Worm (Caenorhabditis elegans) whole organism, L2 larva: Measurements from ENCODE around the gene wdr-83.
A peak's percentile ranks its signal among the peaks of the same experiment; 100 is the strongest.

Source experiments
- C34F6.9 ChIP-seq: fragments of 150-350 bp; optimal IDR thresholded peaks from 2 replicates; lab custom pipeline; 2014; ENCODE audit warnings: missing biosample characterization, missing genetic modification characterization
- F13H6.1 ChIP-seq: sonication (generic microtip); optimal IDR thresholded peaks from 2 replicates; lab custom pipeline; 2016; ENCODE audit warnings: missing genetic modification characterization, missing compliant biosample characterization
- R02D3.7 ChIP-seq: fragments of 150-350 bp; optimal IDR thresholded peaks from 2 replicates; lab custom pipeline; 2014; ENCODE audit warnings: missing biosample characterization, missing genetic modification characterization
- Y55F3AM.14 ChIP-seq: fragments of 200-800 bp; sonication (Bioruptor generic); optimal IDR thresholded peaks from 2 replicates; lab custom pipeline; 2018; ENCODE audit warnings: mild to moderate bottlenecking, missing genetic modification characterization, missing compliant biosample characterization
- ZK546.5 ChIP-seq: sonication (generic microtip); optimal IDR thresholded peaks from 2 replicates; lab custom pipeline; 2017; ENCODE audit warnings: missing biosample characterization, missing genetic modification characterization
- alr-1 ChIP-seq: fragments of 150-350 bp; optimal IDR thresholded peaks from 2 replicates; lab custom pipeline; 2014; ENCODE audit warnings: missing biosample characterization, missing genetic modification characterization
- aly-2 ChIP-seq: fragments of 150-350 bp; optimal IDR thresholded peaks from 2 replicates; lab custom pipeline; 2014; ENCODE audit warnings: missing biosample characterization, missing genetic modification characterization
- ama-1 ChIP-seq: fragments of 150-350 bp; optimal IDR thresholded peaks from 2 replicates; lab custom pipeline; 2018; ENCODE audit warnings: inconsistent platforms
- blmp-1 ChIP-seq: sonication (generic microtip); optimal IDR thresholded peaks from 2 replicates; lab custom pipeline; 2017; ENCODE audit warnings: missing genetic modification characterization, mild to moderate bottlenecking, missing compliant biosample characterization, antibody characterized with exemption, moderate library complexity; ENCODE audit not compliant: insufficient read depth
- ceh-16 ChIP-seq: fragments of 150-350 bp; optimal IDR thresholded peaks from 2 replicates; lab custom pipeline; 2014; ENCODE audit warnings: missing biosample characterization, missing genetic modification characterization
- ceh-82 ChIP-seq: fragments of 150-350 bp; optimal IDR thresholded peaks from 2 replicates; lab custom pipeline; 2014; ENCODE audit warnings: missing biosample characterization, missing genetic modification characterization
- crh-2 ChIP-seq: sonication (generic microtip); optimal IDR thresholded peaks from 2 replicates; lab custom pipeline; 2017; ENCODE audit warnings: missing biosample characterization, missing genetic modification characterization
- dmd-4 ChIP-seq: sonication (generic microtip); optimal IDR thresholded peaks from 2 replicates; lab custom pipeline; 2017; ENCODE audit warnings: missing biosample characterization, missing genetic modification characterization
- egl-27 ChIP-seq: sonication (generic microtip); optimal IDR thresholded peaks from 3 replicates; lab custom pipeline; 2017; ENCODE audit warnings: missing biosample characterization, missing genetic modification reagents, missing genetic modification characterization
- elt-1 ChIP-seq: fragments of 150-350 bp; optimal IDR thresholded peaks from 2 replicates; lab custom pipeline; 2014; ENCODE audit warnings: missing biosample characterization, missing genetic modification characterization
- elt-3 ChIP-seq: sonication (generic microtip); optimal IDR thresholded peaks from 2 replicates; lab custom pipeline; 2017; ENCODE audit warnings: missing biosample characterization, missing genetic modification characterization
- fos-1 ChIP-seq: fragments of 150-350 bp; optimal IDR thresholded peaks from 2 replicates; lab custom pipeline; 2014; ENCODE audit warnings: missing biosample characterization, missing genetic modification characterization
- gmeb-1 ChIP-seq: fragments of 150-350 bp; optimal IDR thresholded peaks from 2 replicates; lab custom pipeline; 2014; ENCODE audit warnings: missing biosample characterization, missing genetic modification characterization
- lin-11 ChIP-seq: fragments of 150-350 bp; sonication (generic microtip); optimal IDR thresholded peaks from 2 replicates; lab custom pipeline; 2014; ENCODE audit warnings: missing biosample characterization, missing genetic modification characterization, inconsistent platforms, mixed read lengths
- lin-13 ChIP-seq: fragments of 150-350 bp; optimal IDR thresholded peaks from 2 replicates; lab custom pipeline; 2014; ENCODE audit warnings: missing biosample characterization, missing genetic modification reagents, missing genetic modification characterization
- lin-39 ChIP-seq: fragments of 150-350 bp; optimal IDR thresholded peaks from 2 replicates; lab custom pipeline; 2014; ENCODE audit warnings: missing biosample characterization, missing genetic modification reagents, missing genetic modification characterization
- lsy-2 ChIP-seq, 2 experiments: fragments of 150-350 bp in 1 of 2; sonication (generic microtip) in 1 of 2; optimal IDR thresholded peaks; 2 replicates each; lab custom pipeline; 2014 to 2017; ENCODE audit warnings: missing biosample characterization in 2 of 2, missing genetic modification characterization in 2 of 2
- mab-5 ChIP-seq: fragments of 150-350 bp; optimal IDR thresholded peaks from 2 replicates; lab custom pipeline; 2014; ENCODE audit warnings: missing biosample characterization, missing genetic modification characterization
- mbf-1 ChIP-seq: sonication (generic microtip); optimal IDR thresholded peaks from 2 replicates; lab custom pipeline; 2017; ENCODE audit warnings: missing biosample characterization, missing genetic modification characterization
- mdl-1 ChIP-seq, 2 experiments: fragments of 150-350 bp in 1 of 2; sonication (generic microtip) in 1 of 2; optimal IDR thresholded peaks; 2 replicates each; lab custom pipeline; 2017; ENCODE audit warnings: missing biosample characterization in 2 of 2, missing genetic modification characterization in 2 of 2
- nhr-10 ChIP-seq: sonication (generic microtip); optimal IDR thresholded peaks from 2 replicates; lab custom pipeline; 2017; ENCODE audit warnings: missing biosample characterization, missing genetic modification characterization
- nhr-11 ChIP-seq: fragments of 150-350 bp; optimal IDR thresholded peaks from 2 replicates; lab custom pipeline; 2014; ENCODE audit warnings: missing biosample characterization, missing genetic modification characterization
- nhr-12 ChIP-seq: fragments of 150-350 bp; optimal IDR thresholded peaks from 2 replicates; lab custom pipeline; 2014; ENCODE audit warnings: missing biosample characterization, missing genetic modification characterization
- nhr-129 ChIP-seq: fragments of 150-350 bp; optimal IDR thresholded peaks from 2 replicates; lab custom pipeline; 2014; ENCODE audit warnings: missing biosample characterization, missing genetic modification characterization
- nhr-21 ChIP-seq: fragments of 150-350 bp; optimal IDR thresholded peaks from 2 replicates; lab custom pipeline; 2014; ENCODE audit warnings: missing biosample characterization, missing genetic modification characterization
- nhr-23 ChIP-seq: fragments of 150-350 bp; optimal IDR thresholded peaks from 2 replicates; lab custom pipeline; 2014; ENCODE audit warnings: missing biosample characterization, missing genetic modification reagents, missing genetic modification characterization
- nhr-237 ChIP-seq: fragments of 150-350 bp; optimal IDR thresholded peaks from 2 replicates; lab custom pipeline; 2014; ENCODE audit warnings: missing biosample characterization, missing genetic modification characterization
- nhr-25 ChIP-seq: fragments of 150-350 bp; sonication (generic microtip); optimal IDR thresholded peaks from 3 replicates; lab custom pipeline; 2014; ENCODE audit warnings: missing biosample characterization, missing genetic modification characterization
- nhr-6 ChIP-seq: fragments of 150-350 bp; optimal IDR thresholded peaks from 2 replicates; lab custom pipeline; 2014; ENCODE audit warnings: missing biosample characterization, missing genetic modification characterization
- nhr-77 ChIP-seq: fragments of 150-350 bp; optimal IDR thresholded peaks from 2 replicates; lab custom pipeline; 2014; ENCODE audit warnings: missing biosample characterization, missing genetic modification characterization
- peb-1 ChIP-seq: fragments of 150-350 bp; optimal IDR thresholded peaks from 2 replicates; lab custom pipeline; 2014; ENCODE audit warnings: missing biosample characterization, missing genetic modification characterization
- sem-4 ChIP-seq: fragments of 150-350 bp; optimal IDR thresholded peaks from 2 replicates; lab custom pipeline; 2014; ENCODE audit warnings: missing biosample characterization, missing genetic modification reagents, missing genetic modification characterization
- skn-1 ChIP-seq: sonication (generic microtip); optimal IDR thresholded peaks from 2 replicates; lab custom pipeline; 2017; ENCODE audit warnings: missing biosample characterization, missing genetic modification characterization
- sma-3 ChIP-seq: sonication (generic microtip); optimal IDR thresholded peaks from 2 replicates; lab custom pipeline; 2016; ENCODE audit warnings: missing genetic modification reagents, missing genetic modification characterization, missing compliant biosample characterization
- sma-9 ChIP-seq, 2 experiments: fragments of 150-350 bp in 1 of 2; sonication (generic microtip) in 1 of 2; optimal IDR thresholded peaks; 2 replicates each; lab custom pipeline; 2014 to 2016; ENCODE audit warnings: missing genetic modification characterization in 2 of 2, mild to moderate bottlenecking in 1 of 2, missing biosample characterization in 1 of 2, missing compliant biosample characterization in 1 of 2, missing genetic modification reagents in 1 of 2, moderate library complexity in 1 of 2
- snpc-4 ChIP-seq: fragments of 150-350 bp; optimal IDR thresholded peaks from 2 replicates; lab custom pipeline; 2014; ENCODE audit warnings: missing biosample characterization, missing genetic modification characterization
- unc-39 ChIP-seq: fragments of 150-350 bp; optimal IDR thresholded peaks from 2 replicates; lab custom pipeline; 2014; ENCODE audit warnings: missing biosample characterization, missing genetic modification characterization
- unc-55 ChIP-seq: fragments of 150-350 bp; sonication (generic microtip); optimal IDR thresholded peaks from 3 replicates; lab custom pipeline; 2014; ENCODE audit warnings: missing biosample characterization, missing genetic modification reagents, missing genetic modification characterization
- unc-62 ChIP-seq: fragments of 150-350 bp; optimal IDR thresholded peaks from 2 replicates; lab custom pipeline; 2014; ENCODE audit warnings: missing biosample characterization, missing genetic modification reagents, missing genetic modification characterization
- zag-1 ChIP-seq: fragments of 150-350 bp; optimal IDR thresholded peaks from 2 replicates; lab custom pipeline; 2014; ENCODE audit warnings: missing biosample characterization, missing genetic modification characterization
- ztf-1 ChIP-seq: fragments of 200-800 bp; sonication (Bioruptor generic); conservative IDR thresholded peaks from 2 replicates; pipeline ENCODE4 v1.3.6; 2022; ENCODE audit warnings: missing genetic modification characterization, missing compliant biosample characterization
- ztf-11 ChIP-seq: sonication (generic microtip); optimal IDR thresholded peaks from 2 replicates; lab custom pipeline; 2017; ENCODE audit warnings: missing biosample characterization, missing genetic modification characterization
- ztf-4 ChIP-seq: fragments of 150-350 bp; optimal IDR thresholded peaks from 2 replicates; lab custom pipeline; 2014; ENCODE audit warnings: missing biosample characterization, missing genetic modification characterization

Gene wdr-83

ce11 chrII:5058036-5058435 lies 26.5 kb upstream of the wdr-83 start, which contains the start of gene C27A2.12:
Gene C27A2.12 (minus strand): TSS chrII:5058136.
- TF ChIP-seq ama-1 (lab: Kevin White, UChicago) (no peak), nhr-77 (tag; lab: Kevin White, UChicago) (no peak), sma-9 (GFP tag; optimal IDR thresholded peaks at IDR 0.05; lab: Kevin White, UChicago) (no peak), sma-9 (tag; optimal IDR thresholded peaks at IDR 0.05; lab: Kevin White, UChicago) (no peak), unc-55 (no peak), nhr-23 (no peak), ztf-11 (tag; lab: Kevin White, UChicago) (no peak)

ce11 chrII:5057315-5057714 lies 25.8 kb upstream of the wdr-83 start:
- TF ChIP-seq lin-11 (tag; lab: Kevin White, UChicago), result peak; percentile 44
- TF ChIP-seq unc-55, result no peak
- TF ChIP-seq ztf-1, result no peak
- peak; percentile 45 for TF ChIP-seq nhr-21 (tag; lab: Kevin White, UChicago)
- no peak for TF ChIP-seq aly-2
- TF ChIP-seq egl-27 (tag; lab: Kevin White, UChicago), result no peak
- no peak for TF ChIP-seq nhr-6 (tag; lab: Kevin White, UChicago)
- TF ChIP-seq ztf-4 (tag; lab: Kevin White, UChicago), result no peak
- TF ChIP-seq nhr-77 (tag; lab: Kevin White, UChicago), result peak; percentile 24
- TF ChIP-seq nhr-25 (tag; lab: Kevin White, UChicago), result peak; percentile 26
- no peak for TF ChIP-seq blmp-1 (tag; lab: Kevin White, UChicago)
- no peak for TF ChIP-seq R02D3.7 (tag; lab: Kevin White, UChicago)
- TF ChIP-seq ztf-11 (tag; lab: Kevin White, UChicago), result no peak
- TF ChIP-seq sem-4 (tag; lab: Kevin White, UChicago), result peak; percentile 47
- no peak for TF ChIP-seq Y55F3AM.14 (GFP tag; lab: Kevin White, UChicago)
- peak; percentile 62 for TF ChIP-seq gmeb-1 (tag; lab: Kevin White, UChicago)
- peak; percentile 71 for TF ChIP-seq F13H6.1 (tag; lab: Kevin White, UChicago)
- TF ChIP-seq nhr-12 (tag; lab: Kevin White, UChicago), result no peak
- TF ChIP-seq peb-1 (tag; lab: Kevin White, UChicago), result no peak
- TF ChIP-seq nhr-23, result no peak
- TF ChIP-seq nhr-10 (tag; lab: Kevin White, UChicago), result no peak
- no peak for TF ChIP-seq elt-1 (tag; lab: Kevin White, UChicago)
- TF ChIP-seq lin-39, result no peak
- TF ChIP-seq unc-62 (GFP tag; lab: Kevin White, UChicago), result no peak
- TF ChIP-seq elt-3 (tag; lab: Kevin White, UChicago), result no peak
- no peak for TF ChIP-seq dmd-4 (tag; lab: Kevin White, UChicago)
- no peak for TF ChIP-seq mab-5 (tag; lab: Kevin White, UChicago)
- no peak for TF ChIP-seq alr-1 (tag; lab: Kevin White, UChicago)
- TF ChIP-seq lsy-2 (tag; optimal IDR thresholded peaks at IDR 0.05; lab: Kevin White, UChicago), result peak; percentile 63 to 81
- TF ChIP-seq unc-39, result no peak
- TF ChIP-seq skn-1 (tag; lab: Kevin White, UChicago), result no peak
- TF ChIP-seq mbf-1, result no peak
- peak; percentile 35 for TF ChIP-seq C34F6.9 (tag; lab: Kevin White, UChicago)
- TF ChIP-seq nhr-129 (tag; lab: Kevin White, UChicago), result peak; percentile 61
- TF ChIP-seq lin-13 (GFP tag; lab: Kevin White, UChicago), result peak; percentile 31
- no peak for TF ChIP-seq ceh-16
- TF ChIP-seq mdl-1 (tag; optimal IDR thresholded peaks at IDR 0.05; lab: Kevin White, UChicago), result peak in 1 of 2 experiments; percentile 8
- no peak for TF ChIP-seq zag-1 (tag; lab: Kevin White, UChicago)
- peak; percentile 73 for TF ChIP-seq sma-3 (GFP tag; lab: Kevin White, UChicago)
- TF ChIP-seq nhr-237 (tag; lab: Kevin White, UChicago), result no peak
- TF ChIP-seq ama-1 (lab: Kevin White, UChicago), result no peak
- no peak for TF ChIP-seq ceh-82 (tag; lab: Kevin White, UChicago)
- TF ChIP-seq nhr-11 (tag; lab: Kevin White, UChicago), result no peak
- peak; percentile 98 for TF ChIP-seq snpc-4 (tag; lab: Kevin White, UChicago)
- peak; percentile 66 for TF ChIP-seq sma-9 (GFP tag; optimal IDR thresholded peaks at IDR 0.05; lab: Kevin White, UChicago)
- TF ChIP-seq sma-9 (tag; optimal IDR thresholded peaks at IDR 0.05; lab: Kevin White, UChicago), result no peak
- peak; percentile 30 for TF ChIP-seq fos-1 (tag; lab: Kevin White, UChicago)
- no peak for TF ChIP-seq ZK546.5 (tag; lab: Kevin White, UChicago)
- TF ChIP-seq crh-2 (tag; lab: Kevin White, UChicago), result peak; percentile 68
